Fruit fly (Drosophila melanogaster): Measurements from ENCODE around the gene kirre.

Gene kirre

DNA sequence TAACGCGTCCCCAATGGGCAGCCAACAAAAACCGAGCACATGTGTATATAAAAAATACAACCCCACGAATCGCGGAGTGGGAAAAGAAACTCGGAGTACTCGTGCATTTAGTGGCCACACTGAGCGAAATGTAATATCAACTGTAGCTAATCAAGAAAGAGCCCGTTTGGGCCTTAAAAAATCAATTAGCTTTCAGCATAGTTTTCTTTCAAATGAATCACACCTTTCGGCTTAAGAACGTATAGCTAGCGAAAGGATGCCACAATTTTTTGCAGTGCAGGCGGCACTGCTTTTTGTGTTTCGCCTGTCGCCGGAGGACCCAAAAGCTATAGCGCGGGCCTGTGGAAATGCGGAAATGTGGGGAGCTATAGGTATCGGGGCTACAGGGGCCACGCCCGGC lies 120.8 kb downstream of the kirre start (continued):
- TF ChIP-seq acj6 (GFP tag; optimal IDR thresholded peaks at IDR 0.05) (peak; percentile 4), CG9139 (GFP tag; optimal IDR thresholded peaks at IDR 0.05) (no peak), CG6276 (GFP tag; optimal IDR thresholded peaks at IDR 0.05) (peak; percentile 14), Met (GFP tag; optimal IDR thresholded peaks at IDR 0.05) (peak; percentile 26), CG15336 (GFP tag; IDR thresholded peaks at IDR 0.05) (peak; percentile 37; the same call in 1 of the 2 replicates), CG11762 (GFP tag; optimal IDR thresholded peaks at IDR 0.05; ENCODE audit: insufficient read depth) (no peak), cyc (GFP tag; optimal IDR thresholded peaks at IDR 0.05) (peak; percentile 21), Ets96B (tag; optimal IDR thresholded peaks at IDR 0.05) (peak; percentile 27), CG7368 (GFP tag; optimal IDR thresholded peaks at IDR 0.05) (no peak), Hr38 (GFP tag; optimal IDR thresholded peaks at IDR 0.05) (no peak), Ets21C (GFP tag; optimal IDR thresholded peaks at IDR 0.05) (no peak), CG3919 (GFP tag; optimal IDR thresholded peaks at IDR 0.05) (peak; percentile 46), achi (GFP tag; optimal IDR thresholded peaks at IDR 0.05) (no peak), Sox102F (GFP tag; optimal IDR thresholded peaks at IDR 0.05) (peak; percentile 19), fd85E (GFP tag; optimal IDR thresholded peaks at IDR 0.05) (no peak), CG6792 (GFP tag; optimal IDR thresholded peaks at IDR 0.05) (peak; percentile 24), Hr39 (GFP tag; optimal IDR thresholded peaks at IDR 0.05) (peak; percentile 27), CG4318 (GFP tag; optimal IDR thresholded peaks at IDR 0.05) (no peak), dsx (GFP tag; optimal IDR thresholded peaks at IDR 0.05; ENCODE audit: poor library complexity, severe bottlenecking) (no peak), CG11902 (GFP tag; optimal IDR thresholded peaks at IDR 0.05) (no peak), Sox14 (GFP tag; optimal IDR thresholded peaks at IDR 0.05) (peak; percentile 7), net (GFP tag; optimal IDR thresholded peaks at IDR 0.05) (no peak), fd59A (GFP tag; optimal IDR thresholded peaks at IDR 0.05) (peak; percentile 17), CG32006 (GFP tag; optimal IDR thresholded peaks at IDR 0.05) (peak; percentile 51), spab (GFP tag; optimal IDR thresholded peaks at IDR 0.05) (peak; percentile 2), CG6163 (GFP tag; IDR thresholded peaks at IDR 0.05) (no peak), Lpt (GFP tag; optimal IDR thresholded peaks at IDR 0.05) (no peak)

DNA sequence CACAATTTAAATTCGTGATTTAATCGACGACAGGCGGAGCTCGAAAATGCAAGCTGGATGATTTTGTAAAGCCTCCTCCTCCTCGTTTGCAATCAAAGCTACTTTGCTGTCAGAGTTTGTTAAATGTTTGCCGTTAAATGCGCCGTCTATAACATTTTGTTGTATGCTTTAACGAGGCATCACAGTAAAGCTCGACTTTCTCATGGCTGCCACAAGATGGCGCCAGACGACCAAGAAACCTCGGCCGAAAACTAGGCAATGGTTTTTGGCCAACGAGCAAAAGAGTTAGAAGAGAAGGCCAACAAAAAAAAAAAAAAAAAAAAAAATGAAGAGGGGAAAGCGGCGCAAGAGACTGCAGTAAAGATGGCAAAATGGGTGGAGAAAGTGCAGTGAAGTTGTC lies 129.2 kb downstream of the kirre start:
- TF ChIP-seq net (GFP tag; optimal IDR thresholded peaks at IDR 0.05) (no peak), fkh (GFP tag; optimal IDR thresholded peaks at IDR 0.05) (no peak), CG7368 (GFP tag; optimal IDR thresholded peaks at IDR 0.05) (no peak), Ets21C (GFP tag; optimal IDR thresholded peaks at IDR 0.05) (no peak), CG8319 (GFP tag; optimal IDR thresholded peaks at IDR 0.05) (no peak), Eip78C (GFP tag) (peak; percentile 4), Sox102F (GFP tag; optimal IDR thresholded peaks at IDR 0.05) (no peak), cyc (GFP tag; optimal IDR thresholded peaks at IDR 0.05) (no peak), CG9139 (GFP tag; optimal IDR thresholded peaks at IDR 0.05) (no peak), Eip75B (GFP tag; optimal IDR thresholded peaks at IDR 0.05) (no peak), Gug (GFP tag; IDR thresholded peaks at IDR 0.05) (no peak), vri (GFP tag; optimal IDR thresholded peaks at IDR 0.05) (no peak), Hr38 (GFP tag; optimal IDR thresholded peaks at IDR 0.05) (no peak), eg (GFP tag; IDR thresholded peaks at IDR 0.05) (0 out of 3 replicates have a peak, but pooled peaks have one; percentile 14), Met (GFP tag; optimal IDR thresholded peaks at IDR 0.05) (no peak), CG15336 (GFP tag; IDR thresholded peaks at IDR 0.05) (no peak)

DNA sequence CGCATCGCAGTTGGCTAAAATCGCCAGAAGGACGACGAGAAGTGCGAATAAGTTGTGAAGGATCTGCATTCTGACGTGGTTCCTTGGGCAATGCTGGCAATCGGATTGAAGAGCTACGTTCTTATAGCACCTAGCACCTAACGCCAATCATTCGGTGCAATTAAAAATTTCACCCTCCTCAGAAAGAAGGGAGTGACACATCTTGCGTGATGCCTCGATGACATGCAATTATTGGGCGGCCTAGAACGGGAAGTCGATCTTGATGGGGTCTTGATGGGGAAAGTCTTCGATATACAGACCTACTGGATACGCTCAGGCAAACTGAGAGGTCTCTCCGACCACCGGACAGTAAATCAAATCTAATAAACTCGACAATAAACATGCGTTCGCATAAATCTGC lies 132.6 kb downstream of the kirre start, which contains the start of gene CG14416:
Gene CG14416, minus strand, starts transcription at position 101 of the 400 bp plus-strand sequence.
- TF ChIP-seq CG9139 (GFP tag; optimal IDR thresholded peaks at IDR 0.05) = no peak
- no peak for TF ChIP-seq CG15336 (GFP tag; IDR thresholded peaks at IDR 0.05)
- TF ChIP-seq achi (GFP tag; optimal IDR thresholded peaks at IDR 0.05) = no peak
- no peak for TF ChIP-seq CG6854 (GFP tag; optimal IDR thresholded peaks at IDR 0.05)
- no peak for TF ChIP-seq Hr39 (GFP tag; optimal IDR thresholded peaks at IDR 0.05)
- TF ChIP-seq CG8319 (GFP tag; optimal IDR thresholded peaks at IDR 0.05) = no peak
- no peak for TF ChIP-seq pdm3 (GFP tag; optimal IDR thresholded peaks at IDR 0.05)
- no peak for TF ChIP-seq Hr4 (GFP tag; optimal IDR thresholded peaks at IDR 0.05)
- TF ChIP-seq Lpt (GFP tag; optimal IDR thresholded peaks at IDR 0.05) = no peak
- no peak for TF ChIP-seq fd59A (GFP tag; optimal IDR thresholded peaks at IDR 0.05)
- TF ChIP-seq vri (GFP tag; optimal IDR thresholded peaks at IDR 0.05) = no peak
- no peak for TF ChIP-seq fd85E (GFP tag; optimal IDR thresholded peaks at IDR 0.05)
- no peak for TF ChIP-seq eg (GFP tag; IDR thresholded peaks at IDR 0.05)
- no peak for TF ChIP-seq CG8119 (GFP tag; IDR thresholded peaks at IDR 0.05)
- no peak for TF ChIP-seq CG1621 (tag; optimal IDR thresholded peaks at IDR 0.05)
- TF ChIP-seq Blimp-1 (GFP tag; optimal IDR thresholded peaks at IDR 0.05) = no peak

All from whole organism, prepupa.